Fruit fly (Drosophila melanogaster): Measurements from ENCODE around the gene Gr10b.

The Gr10b gene

dm6 chrX:11446792-11447405 is 33.9 kb upstream of the Gr10b start (continued):
- TF ChIP-seq ftz-f1 (GFP tag; optimal IDR thresholded peaks at IDR 0.05) = peak; percentile 48
- TF ChIP-seq slbo (GFP tag; IDR thresholded peaks at IDR 0.05) = peak; percentile 96
- no peak for TF ChIP-seq D (optimal IDR thresholded peaks at IDR 0.05)
- peak; percentile 12 for TF ChIP-seq D (GFP tag; optimal IDR thresholded peaks at IDR 0.05)
- peak; percentile 78 for TF ChIP-seq exex (tag; optimal IDR thresholded peaks at IDR 0.05)
- 0 out of 2 replicates have a peak, but pooled peaks have one; percentile 38 for TF ChIP-seq CG31441 (GFP tag; IDR thresholded peaks at IDR 0.05)
- TF ChIP-seq CkIIα-i1 (GFP tag; IDR thresholded peaks at IDR 0.05) = peak; percentile 49; the same call in 1 of the 2 replicates
- TF ChIP-seq CG2202 (tag; optimal IDR thresholded peaks at IDR 0.05) = no peak
- peak; percentile 83 for TF ChIP-seq ERR (GFP tag; optimal IDR thresholded peaks at IDR 0.05)
- peak; percentile 73 for TF ChIP-seq unpg (GFP tag; optimal IDR thresholded peaks at IDR 0.05)
- peak; percentile 15 to 17 for TF ChIP-seq bsh (GFP tag; optimal IDR thresholded peaks at IDR 0.05)
- 0 out of 3 replicates have a peak, but pooled peaks have one; percentile 57 for TF ChIP-seq Optix (GFP tag; IDR thresholded peaks at IDR 0.05)
- peak; percentile 73 for TF ChIP-seq stc (GFP tag; IDR thresholded peaks at IDR 0.05)
- TF ChIP-seq CG4854 (GFP tag; optimal IDR thresholded peaks at IDR 0.05) = peak; percentile 54
- TF ChIP-seq CG4617 (GFP tag; optimal IDR thresholded peaks at IDR 0.05; ENCODE audit: borderline replicate concordance) = peak; percentile 14
- peak; percentile 8 for TF ChIP-seq Side (GFP tag; optimal IDR thresholded peaks at IDR 0.05)
- TF ChIP-seq Gug (GFP tag; IDR thresholded peaks at IDR 0.05) = peak; percentile 90
- TF ChIP-seq trh (GFP tag; optimal IDR thresholded peaks at IDR 0.05) = no peak
- peak; percentile 79 for TF ChIP-seq CG6175 (GFP tag; IDR thresholded peaks at IDR 0.05)
- TF ChIP-seq her (GFP tag; optimal IDR thresholded peaks at IDR 0.05) = peak; percentile 80
- TF ChIP-seq CG1233 (GFP tag; optimal IDR thresholded peaks at IDR 0.05) = peak; percentile 63
- TF ChIP-seq CG9876 (GFP tag; optimal IDR thresholded peaks at IDR 0.05) = peak; percentile 65
- TF ChIP-seq phol (tag; optimal IDR thresholded peaks at IDR 0.05) = peak; percentile 43
- TF ChIP-seq CG8388 (GFP tag; optimal IDR thresholded peaks at IDR 0.05) = no peak
- peak; percentile 80 for TF ChIP-seq Fer1 (GFP tag; optimal IDR thresholded peaks at IDR 0.05)
- no peak for TF ChIP-seq CG11696 (GFP tag; IDR thresholded peaks at IDR 0.05)
- peak; percentile 66 for TF ChIP-seq seq (GFP tag; IDR thresholded peaks at IDR 0.05)
- TF ChIP-seq Hmr (GFP tag; optimal IDR thresholded peaks at IDR 0.05) = peak; percentile 87
- TF ChIP-seq ash1 (GFP tag; optimal IDR thresholded peaks at IDR 0.05) = peak; percentile 25
- TF ChIP-seq Oli (tag; optimal IDR thresholded peaks at IDR 0.05) = peak; percentile 61
- no peak for TF ChIP-seq tll (GFP tag; optimal IDR thresholded peaks at IDR 0.05)
- no peak for TF ChIP-seq vnd (GFP tag; IDR thresholded peaks at IDR 0.05; ENCODE audit: partially characterized antibody)
- no peak for TF ChIP-seq tup (GFP tag; optimal IDR thresholded peaks at IDR 0.05)
- no peak for TF ChIP-seq sna (GFP tag; IDR thresholded peaks at IDR 0.05; ENCODE audit: partially characterized antibody)
- no peak for TF ChIP-seq salm (tag; optimal IDR thresholded peaks at IDR 0.05)
- no peak for TF ChIP-seq br (optimal IDR thresholded peaks at IDR 0.05)
- TF ChIP-seq Vsx1 (GFP tag; optimal IDR thresholded peaks at IDR 0.05) = no peak
- TF ChIP-seq CG10267 (tag; optimal IDR thresholded peaks at IDR 0.05) = peak; percentile 12
- TF ChIP-seq CG3281 (GFP tag; optimal IDR thresholded peaks at IDR 0.05) = peak; percentile 86
- TF ChIP-seq Sry-δ (GFP tag; optimal IDR thresholded peaks at IDR 0.05) = peak; percentile 39
- peak; percentile 44 to 64 for TF ChIP-seq Pdp1 (GFP tag; optimal IDR thresholded peaks at IDR 0.05)
- TF ChIP-seq lola (GFP tag; optimal IDR thresholded peaks at IDR 0.05) = no peak
- TF ChIP-seq Bteb2 (GFP tag; optimal IDR thresholded peaks at IDR 0.05) = peak; percentile 78
- TF ChIP-seq ro (GFP tag; IDR thresholded peaks at IDR 0.05) = no peak
- TF ChIP-seq PHDP (tag; optimal IDR thresholded peaks at IDR 0.05) = peak; percentile 82
- no peak for TF ChIP-seq gcm (GFP tag; optimal IDR thresholded peaks at IDR 0.05)
- TF ChIP-seq Oaz (GFP tag; IDR thresholded peaks at IDR 0.05) = peak; percentile 67
- TF ChIP-seq nau (GFP tag; optimal IDR thresholded peaks at IDR 0.05) = peak; percentile 32
- TF ChIP-seq sens-2 (GFP tag; IDR thresholded peaks at IDR 0.05) = no peak
- TF ChIP-seq wor (GFP tag; IDR thresholded peaks at IDR 0.05) = no peak
